Fruit fly (Drosophila melanogaster) whole organism, prepupa: ENCODE results near the gene CG33258.

Source experiments
- Blimp-1 ChIP-seq: fragments of 200-800 bp; sonication (Bioruptor generic); optimal IDR thresholded peaks from 3 replicates; lab custom pipeline; 2017; ENCODE audit warnings: missing biosample characterization, missing genetic modification characterization, mild to moderate bottlenecking, moderate library complexity, missing genetic modification reagents
- CG10669 ChIP-seq: fragments of 200-800 bp; sonication (Bioruptor generic); optimal IDR thresholded peaks from 3 replicates; lab custom pipeline; 2018; ENCODE audit warnings: missing biosample characterization, mild to moderate bottlenecking, missing genetic modification characterization, moderate library complexity
- CG11902 ChIP-seq: fragments of 200-800 bp; sonication (Bioruptor generic); optimal IDR thresholded peaks from 3 replicates; lab custom pipeline; 2016; ENCODE audit warnings: missing biosample characterization, missing genetic modification characterization
- CG16779 ChIP-seq: fragments of 200-800 bp; sonication (Bioruptor generic); optimal IDR thresholded peaks from 3 replicates; lab custom pipeline; 2017; ENCODE audit warnings: missing biosample characterization, mild to moderate bottlenecking, missing genetic modification characterization
- CG3032 ChIP-seq: fragments of 200-800 bp; optimal IDR thresholded peaks from 2 replicates; lab custom pipeline; 2019; ENCODE audit warnings: missing biosample characterization, mild to moderate bottlenecking, missing genetic modification characterization, moderate library complexity
- CG31627 ChIP-seq: fragments of 200-800 bp; sonication (Bioruptor generic); optimal IDR thresholded peaks from 3 replicates; lab custom pipeline; 2016; ENCODE audit warnings: missing biosample characterization, missing genetic modification characterization
- CG34406 ChIP-seq: fragments of 200-800 bp; sonication (Bioruptor generic); optimal IDR thresholded peaks from 3 replicates; lab custom pipeline; 2016; ENCODE audit warnings: missing biosample characterization, missing genetic modification characterization
- CG4318 ChIP-seq: fragments of 200-800 bp; sonication (Bioruptor generic); optimal IDR thresholded peaks from 3 replicates; lab custom pipeline; 2017; ENCODE audit warnings: missing biosample characterization, mild to moderate bottlenecking, missing genetic modification characterization
- CG6163 ChIP-seq: fragments of 200-800 bp; sonication (Bioruptor generic); IDR thresholded peaks from 3 replicates; pipeline ENCODE4 v1.3.6; 2022; ENCODE audit warnings: missing biosample characterization, missing genetic modification characterization
- CG6276 ChIP-seq: fragments of 200-800 bp; sonication (Bioruptor generic); optimal IDR thresholded peaks from 2 replicates; lab custom pipeline; 2017; ENCODE audit warnings: missing biosample characterization, mild to moderate bottlenecking, missing genetic modification characterization
- CG6792 ChIP-seq: fragments of 200-800 bp; sonication (Bioruptor generic); optimal IDR thresholded peaks from 3 replicates; lab custom pipeline; 2016; ENCODE audit warnings: missing biosample characterization, missing genetic modification characterization
- CG6808 ChIP-seq: fragments of 200-800 bp; sonication (Bioruptor generic); optimal IDR thresholded peaks from 3 replicates; lab custom pipeline; 2017; ENCODE audit warnings: missing biosample characterization, missing genetic modification characterization, mild to moderate bottlenecking, moderate library complexity, missing genetic modification reagents
- CG6854 ChIP-seq: fragments of 200-800 bp; sonication (Bioruptor generic); optimal IDR thresholded peaks from 2 replicates; lab custom pipeline; 2017; ENCODE audit warnings: missing biosample characterization, mild to moderate bottlenecking, missing genetic modification characterization
- CG7368 ChIP-seq: fragments of 200-800 bp; sonication (Bioruptor generic); optimal IDR thresholded peaks from 3 replicates; lab custom pipeline; 2016; ENCODE audit warnings: missing biosample characterization, missing genetic modification characterization
- CG8119 ChIP-seq: fragments of 200-800 bp; sonication (Bioruptor generic); IDR thresholded peaks from 3 replicates; pipeline ENCODE4 v1.3.6; 2022; ENCODE audit warnings: missing biosample characterization, missing genetic modification characterization
- CG9139 ChIP-seq: fragments of 200-800 bp; sonication (Bioruptor generic); optimal IDR thresholded peaks from 3 replicates; lab custom pipeline; 2017; ENCODE audit warnings: missing biosample characterization, mild to moderate bottlenecking, missing genetic modification characterization
- Eip75B ChIP-seq: fragments of 200-800 bp; sonication (Bioruptor generic); optimal IDR thresholded peaks from 3 replicates; lab custom pipeline; 2016; ENCODE audit warnings: missing biosample characterization, missing genetic modification characterization
- Eip78C ChIP-seq: fragments of 200-800 bp; sonication (Bioruptor generic); peaks from one replicate; lab custom pipeline; 2016; ENCODE audit warnings: missing biosample characterization, missing genetic modification characterization
- Eip93F ChIP-seq: fragments of 200-800 bp; sonication (Bioruptor generic); optimal IDR thresholded peaks from 2 replicates; lab custom pipeline; 2016; ENCODE audit warnings: missing biosample characterization, mild to moderate bottlenecking, missing genetic modification characterization
- Gug ChIP-seq: fragments of 200-800 bp; sonication (Bioruptor generic); IDR thresholded peaks from 2 replicates; pipeline ENCODE4 v1.3.6; 2022; ENCODE audit warnings: missing biosample characterization, missing genetic modification characterization
- Hr38 ChIP-seq: sonication (Bioruptor generic); optimal IDR thresholded peaks from 2 replicates; lab custom pipeline; 2016; ENCODE audit warnings: missing biosample characterization, missing genetic modification characterization
- Hr39 ChIP-seq: fragments of 200-800 bp; sonication (Bioruptor generic); optimal IDR thresholded peaks from 2 replicates; lab custom pipeline; 2016; ENCODE audit warnings: missing biosample characterization, missing genetic modification characterization
- Met ChIP-seq: fragments of 200-800 bp; sonication (Bioruptor generic); optimal IDR thresholded peaks from 3 replicates; lab custom pipeline; 2016; ENCODE audit warnings: missing biosample characterization, missing genetic modification characterization
- Smox ChIP-seq: fragments of 200-800 bp; sonication (Bioruptor generic); optimal IDR thresholded peaks from 3 replicates; lab custom pipeline; 2016; ENCODE audit warnings: missing biosample characterization, missing genetic modification characterization
- Sox102F ChIP-seq: fragments of 200-800 bp; sonication (Bioruptor generic); optimal IDR thresholded peaks from 2 replicates; lab custom pipeline; 2016; ENCODE audit warnings: missing biosample characterization, mild to moderate bottlenecking, missing genetic modification characterization
- achi ChIP-seq: fragments of 200-800 bp; sonication (Bioruptor generic); optimal IDR thresholded peaks from 3 replicates; lab custom pipeline; 2016; ENCODE audit warnings: missing biosample characterization, missing genetic modification characterization
- acj6 ChIP-seq: fragments of 200-800 bp; sonication (Bioruptor generic); optimal IDR thresholded peaks from 3 replicates; lab custom pipeline; 2016; ENCODE audit warnings: missing biosample characterization, missing genetic modification characterization
- cyc ChIP-seq: fragments of 200-800 bp; sonication (Bioruptor generic); optimal IDR thresholded peaks from 3 replicates; lab custom pipeline; 2016; ENCODE audit warnings: missing biosample characterization, missing genetic modification characterization
- dac ChIP-seq: fragments of 200-800 bp; sonication (Bioruptor generic); optimal IDR thresholded peaks from 2 replicates; lab custom pipeline; 2017; ENCODE audit warnings: missing biosample characterization, mild to moderate bottlenecking, missing genetic modification characterization
- esn ChIP-seq: fragments of 200-800 bp; sonication (Bioruptor generic); optimal IDR thresholded peaks from 2 replicates; lab custom pipeline; 2016; ENCODE audit warnings: missing biosample characterization, mild to moderate bottlenecking, missing genetic modification characterization, moderate library complexity
- fd59A ChIP-seq: fragments of 200-800 bp; sonication (Bioruptor generic); optimal IDR thresholded peaks from 2 replicates; lab custom pipeline; 2017; ENCODE audit warnings: missing biosample characterization, mild to moderate bottlenecking, missing genetic modification characterization, missing genetic modification reagents
- fd85E ChIP-seq: fragments of 200-800 bp; sonication (Bioruptor generic); optimal IDR thresholded peaks from 3 replicates; lab custom pipeline; 2016; ENCODE audit warnings: missing biosample characterization, missing genetic modification characterization
- fkh ChIP-seq: fragments of 200-800 bp; sonication (Bioruptor generic); optimal IDR thresholded peaks from 3 replicates; lab custom pipeline; 2017; ENCODE audit warnings: missing biosample characterization, mild to moderate bottlenecking, missing genetic modification characterization, moderate library complexity
- lz ChIP-seq: fragments of 200-800 bp; sonication (Bioruptor generic); optimal IDR thresholded peaks from 3 replicates; lab custom pipeline; 2016; ENCODE audit warnings: missing biosample characterization, missing genetic modification characterization
- net ChIP-seq: fragments of 200-800 bp; sonication (Bioruptor generic); optimal IDR thresholded peaks from 3 replicates; lab custom pipeline; 2016; ENCODE audit warnings: missing biosample characterization, missing genetic modification characterization
- pdm3 ChIP-seq: fragments of 200-800 bp; sonication (Bioruptor generic); optimal IDR thresholded peaks from 3 replicates; lab custom pipeline; 2016; ENCODE audit warnings: missing biosample characterization, missing genetic modification characterization
- salr ChIP-seq, 2 experiments: fragments of 200-800 bp; sonication (Bioruptor generic); optimal IDR thresholded peaks; 3 replicates each; lab custom pipeline; 2016 to 2018; ENCODE audit warnings: missing biosample characterization in 2 of 2, missing genetic modification characterization in 2 of 2, mild to moderate bottlenecking in 1 of 2
- spab ChIP-seq: fragments of 200-800 bp; sonication (Bioruptor generic); optimal IDR thresholded peaks from 2 replicates; lab custom pipeline; 2017; ENCODE audit warnings: missing biosample characterization, mild to moderate bottlenecking, missing genetic modification characterization, missing genetic modification reagents
- ss ChIP-seq, 2 experiments: fragments of 200-800 bp; sonication (Bioruptor generic); optimal IDR thresholded peaks; 2 replicates in 1 of 2; 3 replicates in 1 of 2; lab custom pipeline; 2017 to 2018; ENCODE audit warnings: mild to moderate bottlenecking in 2 of 2, missing biosample characterization in 2 of 2, missing genetic modification characterization in 2 of 2, moderate library complexity in 1 of 2
- svp ChIP-seq: fragments of 200-800 bp; sonication (Bioruptor generic); peaks from one replicate; lab custom pipeline; 2016; ENCODE audit warnings: missing biosample characterization, missing genetic modification characterization
- topi ChIP-seq: fragments of 200-800 bp; sonication (Bioruptor generic); optimal IDR thresholded peaks from 3 replicates; lab custom pipeline; 2016; ENCODE audit warnings: missing biosample characterization, missing genetic modification characterization
- vri ChIP-seq: fragments of 200-800 bp; sonication (Bioruptor generic); optimal IDR thresholded peaks from 3 replicates; lab custom pipeline; 2016; ENCODE audit warnings: missing biosample characterization, mild to moderate bottlenecking, missing genetic modification characterization

The CG33258 gene

dm6 chr3L:16105528-16105927 is 23.2 kb downstream of the CG33258 start, which contains the start of the genes IntS9 and CG43295 (continued):
- no peak for TF ChIP-seq CG6854
- peak in 1 of 2 experiments; percentile 62 for TF ChIP-seq salr (GFP tag; optimal IDR thresholded peaks at IDR 0.05; lab: Kevin White, UChicago)
- no peak for TF ChIP-seq vri
- no peak for TF ChIP-seq CG16779
- peak; percentile 46 for TF ChIP-seq fkh (GFP tag; lab: Kevin White, UChicago)
- no peak for TF ChIP-seq CG4318
- no peak for TF ChIP-seq Blimp-1 (GFP tag; lab: Kevin White, UChicago)
- TF ChIP-seq topi (GFP tag; lab: Kevin White, UChicago), result no peak
- no peak for TF ChIP-seq dac (GFP tag; lab: Kevin White, UChicago)
- no peak for TF ChIP-seq Smox (GFP tag; lab: Kevin White, UChicago)
- TF ChIP-seq net, result no peak
- peak; percentile 58 for TF ChIP-seq fd59A
- no peak for TF ChIP-seq CG6808
- TF ChIP-seq Hr38 (GFP tag; lab: Kevin White, UChicago), result peak; percentile 77
- TF ChIP-seq svp, result no peak
- TF ChIP-seq CG8119 (GFP tag; lab: Robert Waterston, UW), result no peak; the same call in 2 of the 3 replicates
- TF ChIP-seq achi (GFP tag; lab: Kevin White, UChicago), result no peak
- TF ChIP-seq esn (GFP tag; lab: Kevin White, UChicago), result peak; percentile 93
- peak; percentile 92 for TF ChIP-seq Hr39 (GFP tag; lab: Kevin White, UChicago)
- TF ChIP-seq cyc (GFP tag; lab: Kevin White, UChicago), result peak; percentile 91
- TF ChIP-seq acj6 (GFP tag; lab: Kevin White, UChicago), result peak; percentile 91
- TF ChIP-seq CG11902 (GFP tag; lab: Kevin White, UChicago), result peak; percentile 71
- no peak for TF ChIP-seq Met (GFP tag; lab: Kevin White, UChicago)
- peak; percentile 76 for TF ChIP-seq CG3032 (tag; lab: Kevin White, UChicago)
- no peak for TF ChIP-seq CG6276 (GFP tag; lab: Kevin White, UChicago)
- TF ChIP-seq CG7368 (GFP tag; lab: Kevin White, UChicago), result peak; percentile 77
- TF ChIP-seq pdm3 (GFP tag; lab: Kevin White, UChicago), result no peak
- TF ChIP-seq CG9139 (GFP tag; lab: Kevin White, UChicago), result no peak
- no peak for TF ChIP-seq fd85E
- no peak for TF ChIP-seq Eip75B (GFP tag; lab: Kevin White, UChicago)
- peak; percentile 92 for TF ChIP-seq CG31627

dm6 chr3L:16112069-16112820 is 29.9 kb downstream of the CG33258 start, which contains the start of gene Zn72D:
TSS of gene Zn72D (minus strand) at chr3L:16112626.
- peak; percentile 66 for TF ChIP-seq Eip78C (GFP tag; lab: Kevin White, UChicago)
- no peak for TF ChIP-seq Met (GFP tag; lab: Kevin White, UChicago)

DNA sequence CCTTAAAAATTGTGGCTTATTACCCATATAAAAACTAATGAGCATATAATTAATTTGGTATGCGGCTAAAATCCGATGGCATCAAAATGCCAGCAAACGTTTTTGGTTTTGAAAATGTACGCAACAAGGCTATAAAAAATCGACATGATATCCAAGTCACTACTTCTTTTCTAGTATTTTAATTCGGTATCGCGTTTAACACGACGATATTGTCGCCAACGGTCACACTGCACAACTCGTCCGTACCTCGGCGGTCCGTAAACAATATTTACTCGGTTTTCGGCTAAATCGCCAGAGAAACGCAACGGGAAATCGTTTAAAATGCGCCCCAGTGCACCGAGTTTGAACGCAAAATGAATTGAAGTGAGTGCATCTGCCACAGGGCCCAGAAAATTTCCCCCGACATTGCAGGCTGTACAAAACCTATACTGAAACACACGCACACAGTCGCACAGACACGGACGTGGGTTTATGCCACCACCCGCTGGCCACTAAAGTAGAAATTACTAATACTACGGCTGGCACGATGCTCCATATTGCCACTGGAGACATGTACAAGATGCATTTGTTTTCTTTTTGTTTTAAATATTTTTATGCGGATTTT is 30.8 kb downstream of the CG33258 start, which contains the start of gene Taf4:
Gene Taf4 (plus strand): TSS at position 210 of the 604 bp plus-strand sequence.
- TF ChIP-seq esn (GFP tag; lab: Kevin White, UChicago) (no peak), CG8119 (GFP tag; lab: Robert Waterston, UW) (peak; percentile 89; the same call in 1 of the 3 replicates)

dm6 chr3L:16113607-16114337 is 31.4 kb downstream of the CG33258 start:
- TF ChIP-seq CG6792 (GFP tag; lab: Kevin White, UChicago) (peak; percentile 84), Sox102F (GFP tag; lab: Kevin White, UChicago) (peak; percentile 83), fkh (GFP tag; lab: Kevin White, UChicago) (no peak), Gug (peak; percentile 77), svp (no peak), lz (GFP tag; lab: Kevin White, UChicago) (peak; percentile 90), CG6276 (GFP tag; lab: Kevin White, UChicago) (no peak), Blimp-1 (GFP tag; lab: Kevin White, UChicago) (peak; percentile 68), Eip93F (GFP tag; lab: Kevin White, UChicago) (peak; percentile 92), CG8119 (GFP tag; lab: Robert Waterston, UW) (no peak; the same call in 1 of the 3 replicates), CG3032 (tag; lab: Kevin White, UChicago) (peak; percentile 80), CG34406 (GFP tag; lab: Kevin White, UChicago) (peak; percentile 77), spab (no peak), CG10669 (GFP tag; lab: Kevin White, UChicago) (no peak), CG16779 (no peak), pdm3 (GFP tag; lab: Kevin White, UChicago) (no peak), ss (GFP tag; optimal IDR thresholded peaks at IDR 0.05; lab: Kevin White, UChicago) (no peak), CG6163 (GFP tag; lab: Robert Waterston, UW) (no peak; the same call in 1 of the 3 replicates)
